Fruit fly (Drosophila melanogaster) Kc167 (cell line): ENCODE measurements around the gene Raf.

Experiments used
- Sin3A ChIP-seq: fragments of >200 bp; optimal IDR thresholded peaks from 2 replicates; lab custom pipeline; 2018; ENCODE audit warnings: missing external identifiers
- h ChIP-seq: fragments of >200 bp; optimal IDR thresholded peaks from 3 replicates; lab custom pipeline; 2018; ENCODE audit warnings: missing external identifiers
- insv ChIP-seq: fragments of >200 bp; optimal IDR thresholded peaks from 3 replicates; lab custom pipeline; 2018; ENCODE audit warnings: missing external identifiers
- psq ChIP-seq: fragments of >200 bp; optimal IDR thresholded peaks from 2 replicates; lab custom pipeline; 2017; ENCODE audit warnings: missing external identifiers
- ttk ChIP-seq: sonication (Bioruptor generic); optimal IDR thresholded peaks from 2 replicates; lab custom pipeline; 2017; ENCODE audit warnings: missing external identifiers

DNA sequence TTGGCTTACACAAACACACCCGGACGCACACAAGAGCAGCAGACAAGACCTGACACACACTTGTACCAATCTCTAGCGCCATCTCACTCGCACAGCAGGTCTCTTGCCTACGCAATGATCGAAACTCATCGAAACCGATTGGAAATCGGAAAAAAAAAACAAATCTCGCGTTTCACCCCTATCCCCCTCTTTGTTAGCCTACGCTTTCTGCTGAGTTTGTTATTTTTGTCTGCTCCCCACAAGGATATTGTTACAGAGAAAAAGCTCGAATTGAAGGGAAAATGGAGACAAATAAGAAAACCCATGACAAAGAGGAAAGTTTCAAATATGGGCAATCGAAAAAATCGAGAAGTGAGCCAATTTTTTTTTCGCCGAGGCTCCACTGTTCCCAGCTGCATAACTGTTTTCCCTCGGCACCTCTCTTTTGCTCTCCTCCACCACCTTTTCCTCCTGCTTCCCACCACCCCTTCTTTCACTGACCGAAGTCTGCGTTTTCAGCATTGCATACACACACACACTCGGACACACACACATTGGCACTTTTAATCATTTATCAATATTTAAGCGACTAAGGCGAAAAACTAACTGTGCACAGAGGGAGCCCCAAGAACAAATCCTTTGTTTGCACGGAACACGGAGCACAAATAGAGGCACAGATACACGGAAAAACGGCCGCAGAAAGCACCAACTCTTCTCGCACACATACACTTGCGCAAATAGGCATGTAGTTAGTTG, 25.3 kb upstream of the Raf start:
- no peak for TF ChIP-seq Sin3A (lab: Kevin White, UChicago)
- no peak for TF ChIP-seq insv
- TF ChIP-seq ttk, result no peak
- TF ChIP-seq h (lab: Kevin White, UChicago), result no peak
- TF ChIP-seq psq, result no peak
